Worm (Caenorhabditis elegans) whole organism, L4 larva: ENCODE results near the gene K08E4.7.

Source experiments
- D1046.2 ChIP-seq: fragments of 200-800 bp; sonication (Bioruptor generic); IDR thresholded peaks from 2 replicates; pipeline ENCODE4 v1.3.6; 2022; ENCODE audit warnings: missing genetic modification characterization, missing compliant biosample characterization
- F37D6.2 ChIP-seq: sonication (generic microtip); optimal IDR thresholded peaks from 2 replicates; lab custom pipeline; 2016; ENCODE audit warnings: mild to moderate bottlenecking, missing genetic modification characterization, missing compliant biosample characterization
- T20F7.1 ChIP-seq: fragments of 200-800 bp; sonication (Bioruptor generic); optimal IDR thresholded peaks from 2 replicates; lab custom pipeline; 2018; ENCODE audit warnings: mild to moderate bottlenecking, missing genetic modification characterization, missing compliant biosample characterization
- T26A8.4 ChIP-seq: fragments of 200-800 bp; sonication (Bioruptor generic); IDR thresholded peaks from 2 replicates; pipeline ENCODE4 v1.3.6; 2022; ENCODE audit warnings: missing genetic modification characterization, missing compliant biosample characterization
- Y48G9A.11 ChIP-seq: fragments of 200-800 bp; sonication (Bioruptor generic); IDR thresholded peaks from 2 replicates; pipeline ENCODE4 v1.3.6; 2022; ENCODE audit warnings: missing genetic modification reagents, missing genetic modification characterization, missing compliant biosample characterization
- Y5F2A.4 ChIP-seq: fragments of 200-800 bp; sonication (Bioruptor generic); optimal IDR thresholded peaks from 2 replicates; lab custom pipeline; 2018; ENCODE audit warnings: mild to moderate bottlenecking, missing genetic modification characterization, missing compliant biosample characterization
- ZK546.5 ChIP-seq, 2 experiments: sonication (generic microtip); optimal IDR thresholded peaks; 2 replicates each; lab custom pipeline; 2017; ENCODE audit warnings: missing biosample characterization in 2 of 2, missing genetic modification characterization in 2 of 2
- aha-1 ChIP-seq: fragments of 150-350 bp; peaks from one replicate; lab custom pipeline; 2014; ENCODE audit warnings: missing biosample characterization, missing genetic modification characterization
- ama-1 ChIP-seq: fragments of 150-350 bp; optimal IDR thresholded peaks from 2 replicates; lab custom pipeline; 2014; ENCODE audit warnings: inconsistent platforms, mixed read lengths
- arid-1 ChIP-seq: fragments of 200-800 bp; sonication (Bioruptor generic); conservative IDR thresholded peaks from 2 replicates; pipeline ENCODE4 v1.3.6; 2022; ENCODE audit warnings: missing genetic modification reagents, missing genetic modification characterization, missing compliant biosample characterization
- attf-4 ChIP-seq: sonication (generic microtip); optimal IDR thresholded peaks from 3 replicates; lab custom pipeline; 2017; ENCODE audit warnings: missing biosample characterization, missing genetic modification characterization
- ceh-20 ChIP-seq: fragments of 200-800 bp; sonication (Bioruptor generic); IDR thresholded peaks from 2 replicates; pipeline ENCODE4 v1.3.6; 2022; ENCODE audit warnings: missing genetic modification reagents, missing genetic modification characterization, missing compliant biosample characterization
- ceh-62 ChIP-seq: sonication (generic microtip); optimal IDR thresholded peaks from 2 replicates; lab custom pipeline; 2017; ENCODE audit warnings: missing biosample characterization, missing genetic modification characterization
- ceh-82 ChIP-seq: sonication (generic microtip); optimal IDR thresholded peaks from 2 replicates; lab custom pipeline; 2017; ENCODE audit warnings: missing biosample characterization, missing genetic modification characterization
- ces-1 ChIP-seq: fragments of 150-350 bp; sonication (generic microtip); optimal IDR thresholded peaks from 4 replicates; lab custom pipeline; 2014; ENCODE audit warnings: missing biosample characterization, missing genetic modification reagents, missing genetic modification characterization
- ctbp-1 ChIP-seq: fragments of 200-800 bp; sonication (Bioruptor generic); IDR thresholded peaks from 2 replicates; pipeline ENCODE4 v1.3.6; 2022; ENCODE audit warnings: missing genetic modification reagents, missing genetic modification characterization, missing compliant biosample characterization
- daf-12 ChIP-seq: fragments of 150-350 bp; optimal IDR thresholded peaks from 2 replicates; lab custom pipeline; 2014; ENCODE audit warnings: missing biosample characterization, missing genetic modification reagents, missing genetic modification characterization
- daf-16 ChIP-seq, 3 experiments: sonication (generic microtip); optimal IDR thresholded peaks; 2 replicates each; lab custom pipeline; 2016 to 2017; ENCODE audit warnings: missing genetic modification characterization in 3 of 3, missing genetic modification reagents in 3 of 3, mild to moderate bottlenecking in 2 of 3, missing compliant biosample characterization in 2 of 3, missing biosample characterization in 1 of 3, moderate library complexity in 1 of 3
- dpl-1 ChIP-seq: fragments of 150-350 bp; optimal IDR thresholded peaks from 2 replicates; lab custom pipeline; 2014; ENCODE audit warnings: missing biosample characterization, missing genetic modification reagents, missing genetic modification characterization
- egl-43 ChIP-seq: fragments of 200-800 bp; sonication (Bioruptor generic); IDR thresholded peaks from 2 replicates; pipeline ENCODE4 v1.3.6; 2022; ENCODE audit warnings: missing genetic modification reagents, missing genetic modification characterization, missing compliant biosample characterization
- fkh-10 ChIP-seq: fragments of 150-350 bp; optimal IDR thresholded peaks from 2 replicates; lab custom pipeline; 2014; ENCODE audit warnings: missing biosample characterization, missing genetic modification reagents, missing genetic modification characterization
- hif-1 ChIP-seq, 2 experiments: sonication (generic microtip); optimal IDR thresholded peaks; 2 replicates each; lab custom pipeline; 2016 to 2017; ENCODE audit warnings: missing compliant biosample characterization in 2 of 2, missing genetic modification characterization in 2 of 2, missing genetic modification reagents in 2 of 2, missing genotype in 2 of 2, mild to moderate bottlenecking in 1 of 2
- hlh-11 ChIP-seq: fragments of 200-800 bp; sonication (Bioruptor generic); optimal IDR thresholded peaks from 2 replicates; lab custom pipeline; 2018; ENCODE audit warnings: mild to moderate bottlenecking, missing genetic modification characterization, missing compliant biosample characterization
- hlh-30 ChIP-seq: sonication (generic microtip); optimal IDR thresholded peaks from 2 replicates; lab custom pipeline; 2017; ENCODE audit warnings: antibody characterized with exemption, mild to moderate bottlenecking, missing genetic modification characterization, missing compliant biosample characterization; ENCODE audit not compliant: insufficient read depth
- hmg-1.1 ChIP-seq: fragments of 200-800 bp; sonication (Bioruptor generic); IDR thresholded peaks from 2 replicates; pipeline ENCODE4 v1.3.6; 2022; ENCODE audit warnings: missing genetic modification reagents, missing genetic modification characterization, missing compliant biosample characterization
- lin-38 ChIP-seq: fragments of 200-800 bp; sonication (Bioruptor generic); IDR thresholded peaks from 2 replicates; pipeline ENCODE4 v1.3.6; 2022; ENCODE audit warnings: missing genetic modification reagents, missing genetic modification characterization, missing compliant biosample characterization
- lsy-2 ChIP-seq, 2 experiments: fragments of 150-350 bp in 1 of 2; sonication (generic microtip) in 1 of 2; optimal IDR thresholded peaks; 2 replicates each; lab custom pipeline; 2014 to 2017; ENCODE audit warnings: missing biosample characterization in 2 of 2, missing genetic modification characterization in 2 of 2
- madf-5 ChIP-seq, 2 experiments: fragments of 200-800 bp; sonication (Bioruptor generic); IDR thresholded peaks; 2 replicates each; pipeline ENCODE4 v1.3.6; 2022; ENCODE audit warnings: missing compliant biosample characterization in 2 of 2, missing genetic modification characterization in 2 of 2
- mdl-1 ChIP-seq, 2 experiments: fragments of 150-350 bp in 1 of 2; sonication (generic microtip) in 1 of 2; optimal IDR thresholded peaks; 2 replicates each; lab custom pipeline; 2014 to 2017; ENCODE audit warnings: missing biosample characterization in 2 of 2, missing genetic modification characterization in 2 of 2
- mep-1 ChIP-seq: fragments of 150-350 bp; sonication (generic microtip); optimal IDR thresholded peaks from 3 replicates; lab custom pipeline; 2014; ENCODE audit warnings: missing biosample characterization, missing genetic modification characterization
- mes-2 ChIP-seq: sonication (generic microtip); optimal IDR thresholded peaks from 2 replicates; lab custom pipeline; 2016; ENCODE audit warnings: missing genotype, mild to moderate bottlenecking, missing genetic modification characterization, missing compliant biosample characterization; ENCODE audit not compliant: poor library complexity, severe bottlenecking
- mxl-3 ChIP-seq: fragments of 200-800 bp; sonication (Bioruptor generic); optimal IDR thresholded peaks from 2 replicates; lab custom pipeline; 2018; ENCODE audit warnings: mild to moderate bottlenecking, missing genetic modification characterization, missing compliant biosample characterization
- nhr-10 ChIP-seq: fragments of 150-350 bp; optimal IDR thresholded peaks from 2 replicates; lab custom pipeline; 2014; ENCODE audit warnings: missing biosample characterization, missing genetic modification characterization
- nhr-102 ChIP-seq: sonication (generic microtip); optimal IDR thresholded peaks from 2 replicates; lab custom pipeline; 2016; ENCODE audit warnings: mild to moderate bottlenecking, missing genetic modification characterization, moderate library complexity, missing compliant biosample characterization
- nhr-11 ChIP-seq: fragments of 150-350 bp; optimal IDR thresholded peaks from 2 replicates; lab custom pipeline; 2014; ENCODE audit warnings: missing biosample characterization, missing genetic modification characterization
- nhr-28 ChIP-seq: fragments of 150-350 bp; optimal IDR thresholded peaks from 2 replicates; lab custom pipeline; 2014; ENCODE audit warnings: missing biosample characterization, missing genetic modification characterization
- pha-4 ChIP-seq, 2 experiments: fragments of 150-350 bp in 1 of 2; fragments of 200-800 bp in 1 of 2; sonication (Bioruptor generic) in 1 of 2; IDR thresholded peaks in 1 of 2; optimal IDR thresholded peaks in 1 of 2; 2 replicates each; pipeline versions ENCODE4 v1.3.6 to Lab custom; 2014 to 2022; ENCODE audit warnings: missing genetic modification characterization in 2 of 2, missing genetic modification reagents in 2 of 2, missing biosample characterization in 1 of 2, missing compliant biosample characterization in 1 of 2
- rbr-2 ChIP-seq: sonication (generic microtip); optimal IDR thresholded peaks from 2 replicates; lab custom pipeline; 2016; ENCODE audit warnings: missing genotype, missing genetic modification characterization, missing compliant biosample characterization
- tag-97 ChIP-seq: fragments of 200-800 bp; sonication (Bioruptor generic); IDR thresholded peaks from 2 replicates; pipeline ENCODE4 v1.3.6; 2022; ENCODE audit warnings: missing genetic modification characterization, missing compliant biosample characterization
- tra-1 ChIP-seq: fragments of 200-800 bp; sonication (Bioruptor generic); IDR thresholded peaks from 2 replicates; pipeline ENCODE4 v1.3.6; 2022; ENCODE audit warnings: missing genetic modification reagents, missing genetic modification characterization, missing compliant biosample characterization
- unc-130 ChIP-seq: sonication (generic microtip); optimal IDR thresholded peaks from 2 replicates; lab custom pipeline; 2016; ENCODE audit warnings: missing genetic modification reagents, missing genetic modification characterization, missing compliant biosample characterization
- unc-39 ChIP-seq: sonication (generic microtip); optimal IDR thresholded peaks from 2 replicates; lab custom pipeline; 2017; ENCODE audit warnings: missing biosample characterization, missing genetic modification characterization
- unc-62 ChIP-seq, 3 experiments: fragments of 150-350 bp in 1 of 3; sonication (generic microtip); optimal IDR thresholded peaks in 2 of 3; peaks in 1 of 3; 1 replicate in 1 of 3; 2 replicates in 2 of 3; lab custom pipeline; 2014 to 2017; ENCODE audit warnings: missing biosample characterization in 3 of 3, missing genetic modification characterization in 3 of 3, missing genetic modification reagents in 3 of 3, missing genotype in 1 of 3
- zfp-3 ChIP-seq: fragments of 200-800 bp; sonication (Bioruptor generic); conservative IDR thresholded peaks from 2 replicates; pipeline ENCODE4 v1.3.6; 2022; ENCODE audit warnings: missing genetic modification reagents, missing genetic modification characterization, missing compliant biosample characterization
- ztf-7 ChIP-seq: fragments of 150-350 bp; optimal IDR thresholded peaks from 2 replicates; lab custom pipeline; 2014; ENCODE audit warnings: missing biosample characterization, missing genetic modification characterization

The K08E4.7 gene

DNA sequence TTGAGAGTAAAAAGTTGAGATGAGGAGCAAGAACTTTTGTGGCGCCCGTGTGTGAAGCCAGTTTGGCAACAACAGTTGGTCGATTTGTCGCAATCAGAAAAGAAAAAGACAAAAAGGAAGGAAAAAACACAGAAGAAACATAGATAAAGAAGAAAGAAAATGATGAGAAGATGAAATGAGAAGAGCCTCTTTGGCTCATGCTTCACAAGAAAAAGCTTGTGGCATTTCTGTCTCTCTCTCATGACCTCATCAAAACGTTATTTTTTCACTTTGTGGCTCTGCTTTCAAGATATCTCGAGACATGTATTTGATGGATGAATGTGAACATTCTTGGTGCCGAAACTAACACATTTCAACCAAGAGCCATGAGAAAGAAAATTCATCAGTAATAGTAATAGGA lies 37.5 kb downstream of the K08E4.7 start:
- TF ChIP-seq hlh-30 (tag; lab: Kevin White, UChicago) (peak; percentile 56), unc-62 (GFP tag; optimal IDR thresholded peaks at IDR 0.05 in 1 of 2; lab: Kevin White, UChicago) (peak in 1 of 2 experiments; percentile 10), unc-62 (tag; optimal IDR thresholded peaks at IDR 0.05; lab: Kevin White, UChicago) (no peak), F37D6.2 (tag; lab: Kevin White, UChicago) (no peak), tag-97 (GFP tag; lab: Robert Waterston, UW) (no peak), arid-1 (GFP tag; lab: Robert Waterston, UW) (no peak), nhr-102 (tag; lab: Kevin White, UChicago) (no peak), lin-38 (no peak), unc-39 (tag; lab: Kevin White, UChicago) (no peak), daf-16 (GFP tag; optimal IDR thresholded peaks at IDR 0.05; lab: Kevin White, UChicago) (peak in 1 of 2 experiments; percentile 21), daf-16 (tag; optimal IDR thresholded peaks at IDR 0.05; lab: Kevin White, UChicago) (no peak), mxl-3 (GFP tag; lab: Kevin White, UChicago) (no peak), dpl-1 (no peak), egl-43 (no peak), hlh-11 (tag; lab: Kevin White, UChicago) (peak; percentile 42), ztf-7 (no peak), hif-1 (tag; optimal IDR thresholded peaks at IDR 0.05; lab: Kevin White, UChicago) (no peak), T26A8.4 (GFP tag; lab: Robert Waterston, UW) (no peak), Y48G9A.11 (GFP tag; lab: Robert Waterston, UW) (no peak)

- TF ChIP-seq ZK546.5 (tag; optimal IDR thresholded peaks at IDR 0.05; lab: Kevin White, UChicago) (no peak), ama-1 (lab: Kevin White, UChicago) (peak; percentile 29), nhr-11 (tag; lab: Kevin White, UChicago) (no peak), mep-1 (tag; lab: Kevin White, UChicago) (peak; percentile 17), hlh-30 (tag; lab: Kevin White, UChicago) (peak; percentile 34), nhr-28 (tag; lab: Kevin White, UChicago) (no peak), mdl-1 (tag; optimal IDR thresholded peaks at IDR 0.05; lab: Kevin White, UChicago) (peak in 1 of 2 experiments; percentile 24), ces-1 (GFP tag; lab: Kevin White, UChicago) (peak; percentile 28), lsy-2 (tag; optimal IDR thresholded peaks at IDR 0.05; lab: Kevin White, UChicago) (peak in 1 of 2 experiments; percentile 32), daf-12 (no peak), fkh-10 (GFP tag; lab: Kevin White, UChicago) (peak; percentile 50), rbr-2 (tag; lab: Kevin White, UChicago) (peak; percentile 6)
Measured at ce11 chrIV:12114498-12114897, 38.9 kb downstream of the K08E4.7 start.

DNA sequence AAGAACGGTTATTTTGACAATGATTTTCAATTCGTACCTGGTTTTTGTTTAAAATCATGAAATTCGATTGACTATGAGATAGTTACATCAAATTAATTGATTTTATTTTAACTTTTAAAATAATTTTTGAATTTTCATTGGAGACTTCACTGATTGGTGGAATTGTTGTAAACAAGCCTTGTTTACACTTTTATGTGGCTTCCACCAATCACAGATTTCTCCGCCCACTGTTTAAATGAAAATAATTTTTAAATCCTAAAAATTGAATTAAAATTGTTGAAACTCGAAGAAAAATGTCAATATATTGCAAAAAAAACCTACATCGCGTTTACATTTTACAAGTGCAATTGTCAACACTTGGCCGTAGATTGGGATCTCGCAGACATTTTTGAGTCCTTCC lies 44.9 kb downstream of the K08E4.7 start:
- TF ChIP-seq madf-5 (GFP tag; IDR thresholded peaks at IDR 0.05; lab: Robert Waterston, UW) = no peak
- TF ChIP-seq aha-1 (tag; lab: Kevin White, UChicago) = peak; percentile 79

ce11 chrIV:12121076-12121475 lies 45.5 kb downstream of the K08E4.7 start, which contains the start of the genes ddb-1 and M18.6:
ddb-1 (minus strand) TSS chrIV:12121165.
M18.6 (plus strand) TSS chrIV:12121310.
- 0 out of 2 replicates have a peak, but pooled peaks have one; percentile 15 for TF ChIP-seq hmg-1.1 (GFP tag; lab: Robert Waterston, UW)
- TF ChIP-seq T20F7.1 (GFP tag; lab: Kevin White, UChicago) = no peak
- no peak for TF ChIP-seq tra-1
- TF ChIP-seq nhr-10 (tag; lab: Kevin White, UChicago) = no peak
- TF ChIP-seq attf-4 (tag; lab: Kevin White, UChicago) = no peak
- no peak for TF ChIP-seq pha-4 (GFP tag; IDR thresholded peaks at IDR 0.05; lab: Robert Waterston, UW)
- peak; percentile 19 for TF ChIP-seq pha-4 (tag; optimal IDR thresholded peaks at IDR 0.05; lab: Kevin White, UChicago)
- TF ChIP-seq ctbp-1 (GFP tag; lab: Robert Waterston, UW) = no peak
- TF ChIP-seq Y5F2A.4 (GFP tag; lab: Kevin White, UChicago) = no peak
- no peak for TF ChIP-seq F37D6.2 (tag; lab: Kevin White, UChicago)
- TF ChIP-seq zfp-3 (GFP tag; lab: Robert Waterston, UW) = no peak
- TF ChIP-seq D1046.2 (GFP tag; lab: Robert Waterston, UW) = no peak
- no peak for TF ChIP-seq ceh-20
- TF ChIP-seq ceh-62 (tag; lab: Kevin White, UChicago) = no peak
- peak; percentile 70 for TF ChIP-seq unc-130 (GFP tag; lab: Kevin White, UChicago)
- TF ChIP-seq ceh-82 = no peak
- TF ChIP-seq hlh-30 (tag; lab: Kevin White, UChicago) = peak; percentile 3
- TF ChIP-seq mes-2 (tag; lab: Kevin White, UChicago) = peak; percentile 48
- TF ChIP-seq ztf-7 = no peak
